Worm (Caenorhabditis elegans): ENCODE results near the gene C06A8.8.

The C06A8.8 gene

ce11 chrII:7781102-7781616 lies 9.3 kb upstream of the C06A8.8 start, which contains the start of the genes snpc-1.1 and spdl-1:
snpc-1.1 (minus strand) TSS chrII:7781301.
spdl-1 (plus strand) TSS chrII:7781566.
- TF ChIP-seq nhr-76 (tag; optimal IDR thresholded peaks at IDR 0.05) (no peak), flh-1 (GFP tag; optimal IDR thresholded peaks at IDR 0.05) (no peak), tbx-8 (GFP tag; optimal IDR thresholded peaks at IDR 0.05) (no peak), mls-2 (tag; optimal IDR thresholded peaks at IDR 0.05) (no peak), lin-32 (GFP tag; optimal IDR thresholded peaks at IDR 0.05) (no peak), mep-1 (tag; optimal IDR thresholded peaks at IDR 0.05) (peak; percentile 58), mab-5 (tag; optimal IDR thresholded peaks at IDR 0.05) (no peak), lin-13 (tag; optimal IDR thresholded peaks at IDR 0.05) (no peak), pha-4 (tag; optimal IDR thresholded peaks at IDR 0.05) (no peak), lsy-2 (tag; optimal IDR thresholded peaks at IDR 0.05) (peak; percentile 41), ceh-39 (tag; optimal IDR thresholded peaks at IDR 0.05) (peak; percentile 37), ztf-11 (tag; optimal IDR thresholded peaks at IDR 0.05) (no peak), unc-120 (tag; optimal IDR thresholded peaks at IDR 0.05; ENCODE audit: poor library complexity, severe bottlenecking) (no peak), sptf-1 (tag; optimal IDR thresholded peaks at IDR 0.05) (no peak), sem-2 (GFP tag; optimal IDR thresholded peaks at IDR 0.05) (no peak), nhr-2 (tag; optimal IDR thresholded peaks at IDR 0.05) (no peak), ceh-43 (GFP tag; optimal IDR thresholded peaks at IDR 0.05) (no peak)

- TF ChIP-seq cnd-1 (tag; optimal IDR thresholded peaks at IDR 0.05) (no peak), sptf-1 (tag; optimal IDR thresholded peaks at IDR 0.05) (no peak), lin-13 (tag; optimal IDR thresholded peaks at IDR 0.05) (no peak), elt-1 (tag; optimal IDR thresholded peaks at IDR 0.05; ENCODE audit: borderline replicate concordance, insufficient read depth) (no peak), ceh-83 (GFP tag; optimal IDR thresholded peaks at IDR 0.05) (no peak), unc-120 (tag; optimal IDR thresholded peaks at IDR 0.05; ENCODE audit: poor library complexity, severe bottlenecking) (no peak), nhr-12 (tag; optimal IDR thresholded peaks at IDR 0.05) (no peak), drap-1 (GFP tag; optimal IDR thresholded peaks at IDR 0.05) (no peak), ceh-39 (tag; optimal IDR thresholded peaks at IDR 0.05) (no peak), snpc-4 (tag; optimal IDR thresholded peaks at IDR 0.05) (no peak), unc-39 (tag; optimal IDR thresholded peaks at IDR 0.05) (no peak), unc-62 (GFP tag; optimal IDR thresholded peaks at IDR 0.05) (no peak)
Observed at ce11 chrII:7778273-7778672, 6.5 kb upstream of the C06A8.8 start.

ce11 chrII:7777320-7777978 lies 5.6 kb upstream of the C06A8.8 start, which contains the start of gene mthf-1:
mthf-1 (minus strand) TSS chrII:7777823.
- TF ChIP-seq elt-1 (tag; optimal IDR thresholded peaks at IDR 0.05; ENCODE audit: borderline replicate concordance, insufficient read depth) (peak; percentile 7), nhr-12 (tag; optimal IDR thresholded peaks at IDR 0.05) (no peak)

- TF ChIP-seq elt-1 (tag; optimal IDR thresholded peaks at IDR 0.05; ENCODE audit: borderline replicate concordance, insufficient read depth) (peak; percentile 13), unc-39 (tag; optimal IDR thresholded peaks at IDR 0.05) (no peak), elt-3 (tag; optimal IDR thresholded peaks at IDR 0.05) (peak; percentile 39)
Observed at ce11 chrII:7776715-7777114, 4.9 kb upstream of the C06A8.8 start.

ce11 chrII:7776232-7776631 lies 4.4 kb upstream of the C06A8.8 start:
- TF ChIP-seq drap-1 (GFP tag; optimal IDR thresholded peaks at IDR 0.05), result no peak
- no peak for TF ChIP-seq unc-62 (GFP tag; optimal IDR thresholded peaks at IDR 0.05)
- no peak for TF ChIP-seq nhr-2 (tag; optimal IDR thresholded peaks at IDR 0.05)
- TF ChIP-seq elt-1 (tag; optimal IDR thresholded peaks at IDR 0.05; ENCODE audit: borderline replicate concordance, insufficient read depth), result peak; percentile 63

- TF ChIP-seq sptf-1 (tag; optimal IDR thresholded peaks at IDR 0.05) (no peak), sem-2 (GFP tag; optimal IDR thresholded peaks at IDR 0.05) (no peak), unc-62 (GFP tag; optimal IDR thresholded peaks at IDR 0.05) (no peak), ceh-83 (GFP tag; optimal IDR thresholded peaks at IDR 0.05) (no peak), zip-8 (tag; optimal IDR thresholded peaks at IDR 0.05) (no peak), tbx-8 (GFP tag; optimal IDR thresholded peaks at IDR 0.05) (no peak), mab-5 (tag; optimal IDR thresholded peaks at IDR 0.05) (no peak), cnd-1 (tag; optimal IDR thresholded peaks at IDR 0.05) (no peak), pha-4 (tag; optimal IDR thresholded peaks at IDR 0.05) (no peak), lin-13 (tag; optimal IDR thresholded peaks at IDR 0.05) (no peak)
Observed at ce11 chrII:7773427-7773993, 1.7 kb upstream of the C06A8.8 start.
